Fruit fly (Drosophila melanogaster) whole organism, wandering third instar larva: ENCODE results near the gene blanks.

Experiments
- Dif ChIP-seq: fragments of 200-275, 200-300 bp; sonication (Bioruptor generic); optimal IDR thresholded peaks from 2 replicates; lab custom pipeline; 2018; ENCODE audit warnings: missing biosample characterization, missing genetic modification characterization; ENCODE audit not compliant: partially characterized antibody
- dsf ChIP-seq: sonication (Bioruptor generic); optimal IDR thresholded peaks from 2 replicates; lab custom pipeline; 2016; ENCODE audit warnings: missing biosample characterization, missing genetic modification characterization, borderline replicate concordance
- h ChIP-seq: fragments of 200-800 bp; sonication (Bioruptor generic); optimal IDR thresholded peaks from 3 replicates; lab custom pipeline; 2016; ENCODE audit warnings: missing biosample characterization, mild to moderate bottlenecking, missing genetic modification characterization
- usp ChIP-seq: fragments of >200 bp; optimal IDR thresholded peaks from 2 replicates; lab custom pipeline; 2017; ENCODE audit warnings: missing biosample characterization, missing genetic modification characterization
- woc ChIP-seq: sonication (Bioruptor generic); optimal IDR thresholded peaks from 2 replicates; lab custom pipeline; 2016; ENCODE audit warnings: missing biosample characterization, mild to moderate bottlenecking, missing genetic modification characterization

DNA sequence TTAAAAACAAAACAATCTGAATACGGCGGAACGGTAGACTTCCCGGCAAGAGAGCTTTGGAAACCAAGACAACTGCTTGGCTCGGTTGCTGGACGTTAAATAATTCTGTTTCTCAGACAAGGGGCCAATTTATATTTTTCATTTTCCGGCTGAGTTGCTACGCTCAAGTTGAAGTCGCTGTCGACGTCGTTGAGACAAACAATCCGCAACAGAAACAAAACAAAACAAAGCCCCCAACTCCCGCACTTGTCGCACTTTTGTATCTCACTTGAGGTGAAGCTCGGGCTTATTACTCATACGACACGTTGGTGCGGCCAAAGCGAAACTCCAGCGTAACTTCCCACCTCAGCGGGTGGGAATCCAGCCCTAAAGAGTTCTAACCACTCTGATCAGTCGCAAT, 36.9 kb upstream of the blanks start, which contains the start of gene CG13285:
- TF ChIP-seq Dif (GFP tag; lab: Kevin White, UChicago) (no peak), h (GFP tag; lab: Kevin White, UChicago) (no peak), dsf (GFP tag; lab: Kevin White, UChicago) (no peak), woc (no peak), usp (GFP tag; lab: Kevin White, UChicago) (no peak)
